Fruit fly (Drosophila melanogaster) whole organism, embryonic: ENCODE results near the gene Ir25a.

Experiments
- Aef1 ChIP-seq: fragments of 200-800 bp; sonication (Bioruptor generic); IDR thresholded peaks from 3 replicates; pipeline ENCODE4 v1.3.6; 2022; ENCODE audit warnings: missing biosample characterization, missing genetic modification characterization
- Bgb ChIP-seq: fragments of 200-800 bp; sonication (Bioruptor generic); IDR thresholded peaks from 2 replicates; pipeline ENCODE4 v1.3.6; 2022; ENCODE audit warnings: missing biosample characterization, missing genetic modification characterization; ENCODE audit not compliant: partially characterized antibody
- BtbVII ChIP-seq: fragments of 200-800 bp; sonication (Bioruptor generic); optimal IDR thresholded peaks from 3 replicates; lab custom pipeline; 2017; ENCODE audit warnings: missing biosample characterization, mild to moderate bottlenecking, missing genetic modification characterization
- CG1024 ChIP-seq: fragments of 200-800 bp; sonication (Bioruptor generic); IDR thresholded peaks from 2 replicates; pipeline ENCODE4 v1.3.6; 2022; ENCODE audit warnings: missing biosample characterization, missing genetic modification characterization
- CG11456 ChIP-seq: fragments of 200-800 bp; sonication (Bioruptor generic); IDR thresholded peaks from 3 replicates; pipeline ENCODE4 v1.3.6; 2022; ENCODE audit warnings: missing biosample characterization, missing genetic modification characterization
- CG12071 ChIP-seq: fragments of 200-800 bp; sonication (Bioruptor generic); optimal IDR thresholded peaks from 3 replicates; lab custom pipeline; 2018; ENCODE audit warnings: missing biosample characterization, mild to moderate bottlenecking, missing genetic modification characterization
- CG12155 ChIP-seq: fragments of 200-800 bp; sonication (Bioruptor generic); optimal IDR thresholded peaks from 3 replicates; lab custom pipeline; 2016; ENCODE audit warnings: missing biosample characterization, missing genetic modification characterization
- CG12391 ChIP-seq: fragments of 200-800 bp; sonication (Bioruptor generic); optimal IDR thresholded peaks from 3 replicates; lab custom pipeline; 2018; ENCODE audit warnings: missing biosample characterization, mild to moderate bottlenecking, missing genetic modification characterization, moderate library complexity
- CG12659 ChIP-seq: fragments of 200-800 bp; sonication (Bioruptor generic); optimal IDR thresholded peaks from 3 replicates; lab custom pipeline; 2017; ENCODE audit warnings: mild to moderate bottlenecking, missing biosample characterization, missing genetic modification reagents, missing genetic modification characterization
- CG12769 ChIP-seq: fragments of 200-800 bp; sonication (Bioruptor generic); optimal IDR thresholded peaks from 2 replicates; lab custom pipeline; 2019; ENCODE audit warnings: missing biosample characterization, mild to moderate bottlenecking, missing genetic modification characterization, moderate library complexity
- CG13296 ChIP-seq: fragments of 200-800 bp; sonication (Bioruptor generic); optimal IDR thresholded peaks from 3 replicates; lab custom pipeline; 2018; ENCODE audit warnings: missing biosample characterization, mild to moderate bottlenecking, missing genetic modification characterization
- CG14050 ChIP-seq: fragments of 200-800 bp; sonication (Bioruptor generic); IDR thresholded peaks from 3 replicates; pipeline ENCODE4 v1.3.6; 2022; ENCODE audit warnings: missing biosample characterization, missing genetic modification characterization
- CG14860 ChIP-seq: fragments of 200-800 bp; sonication (Bioruptor generic); IDR thresholded peaks from 3 replicates; pipeline ENCODE4 v1.3.6; 2022; ENCODE audit warnings: missing biosample characterization, missing genetic modification characterization; ENCODE audit not compliant: partially characterized antibody
- CG15269 ChIP-seq: fragments of 200-800 bp; sonication (Bioruptor generic); optimal IDR thresholded peaks from 2 replicates; lab custom pipeline; 2018; ENCODE audit warnings: missing biosample characterization, mild to moderate bottlenecking, missing genetic modification characterization, moderate library complexity
- CG16815 ChIP-seq: fragments of 200-800 bp; sonication (Bioruptor generic); optimal IDR thresholded peaks from 3 replicates; lab custom pipeline; 2017; ENCODE audit warnings: missing biosample characterization, mild to moderate bottlenecking, missing genetic modification characterization
- CG17186 ChIP-seq: fragments of 200-800 bp; sonication (Bioruptor generic); optimal IDR thresholded peaks from 3 replicates; lab custom pipeline; 2017; ENCODE audit warnings: missing biosample characterization, missing genetic modification reagents, missing genetic modification characterization
- CG18011 ChIP-seq: fragments of 200-800 bp; sonication (Bioruptor generic); optimal IDR thresholded peaks from 2 replicates; lab custom pipeline; 2017; ENCODE audit warnings: missing biosample characterization, missing genetic modification characterization, mild to moderate bottlenecking, moderate library complexity, missing genotype
- CG18764 ChIP-seq: fragments of 200-800 bp; sonication (Bioruptor generic); optimal IDR thresholded peaks from 3 replicates; lab custom pipeline; 2016; ENCODE audit warnings: missing biosample characterization, missing genetic modification characterization
- CG31224 ChIP-seq: fragments of 200-800 bp; sonication (Bioruptor generic); IDR thresholded peaks from 2 replicates; pipeline ENCODE4 v1.3.6; 2022; ENCODE audit warnings: missing biosample characterization, missing genetic modification characterization
- CG31441 ChIP-seq: fragments of 200-800 bp; sonication (Bioruptor generic); IDR thresholded peaks from 2 replicates; pipeline ENCODE4 v1.3.6; 2022; ENCODE audit warnings: missing biosample characterization, missing genetic modification characterization
- CG3163 ChIP-seq: fragments of 200-800 bp; sonication (Bioruptor generic); optimal IDR thresholded peaks from 3 replicates; lab custom pipeline; 2016; ENCODE audit warnings: missing biosample characterization, missing genetic modification characterization
- CG3847 ChIP-seq: fragments of 200-800 bp; sonication (Bioruptor generic); IDR thresholded peaks from 2 replicates; pipeline ENCODE4 v1.3.6; 2022; ENCODE audit warnings: missing biosample characterization, missing genetic modification characterization
- CG6272 ChIP-seq: fragments of 200-800 bp; sonication (Bioruptor generic); IDR thresholded peaks from 2 replicates; pipeline ENCODE4 v1.3.6; 2022; ENCODE audit warnings: missing biosample characterization, missing genetic modification characterization
- CG7372 ChIP-seq: fragments of 200-800 bp; sonication (Bioruptor generic); IDR thresholded peaks from 2 replicates; pipeline ENCODE4 v1.3.6; 2022; ENCODE audit warnings: missing biosample characterization, missing genetic modification characterization
- CG7745 ChIP-seq: fragments of 200-800 bp; sonication (Bioruptor generic); optimal IDR thresholded peaks from 2 replicates; lab custom pipeline; 2018; ENCODE audit warnings: missing biosample characterization, mild to moderate bottlenecking, missing genetic modification characterization, moderate library complexity
- CG7928 ChIP-seq: fragments of 200-800 bp; sonication (Bioruptor generic); optimal IDR thresholded peaks from 2 replicates; lab custom pipeline; 2017; ENCODE audit warnings: missing biosample characterization, mild to moderate bottlenecking, missing genetic modification characterization
- Chrac-16 ChIP-seq: fragments of 200-800 bp; sonication (Bioruptor generic); optimal IDR thresholded peaks from 3 replicates; lab custom pipeline; 2016; ENCODE audit warnings: missing biosample characterization, missing genetic modification characterization
- Dref ChIP-seq: fragments of 200-800 bp; sonication (Bioruptor generic); IDR thresholded peaks from 2 replicates; pipeline ENCODE4 v1.3.6; 2022; ENCODE audit warnings: missing biosample characterization, missing genetic modification characterization
- E2f2 ChIP-seq: fragments of 200-800 bp; sonication (Bioruptor generic); IDR thresholded peaks from 2 replicates; pipeline ENCODE4 v1.3.6; 2022; ENCODE audit warnings: missing biosample characterization, missing genetic modification characterization
- Hand ChIP-seq: fragments of 200-800 bp; sonication (Bioruptor generic); optimal IDR thresholded peaks from 2 replicates; lab custom pipeline; 2017; ENCODE audit warnings: mild to moderate bottlenecking, missing biosample characterization, missing genetic modification reagents, missing genetic modification characterization
- Hsf ChIP-seq: fragments of 200-800 bp; sonication (Bioruptor generic); optimal IDR thresholded peaks from 3 replicates; lab custom pipeline; 2016; ENCODE audit warnings: missing biosample characterization, missing genetic modification characterization
- Myb ChIP-seq: fragments of 200-800 bp; sonication (Bioruptor generic); optimal IDR thresholded peaks from 2 replicates; lab custom pipeline; 2016; ENCODE audit warnings: missing biosample characterization, missing genetic modification characterization
- NK7.1 ChIP-seq: fragments of 200-800 bp; sonication (Bioruptor generic); optimal IDR thresholded peaks from 3 replicates; lab custom pipeline; 2016; ENCODE audit warnings: missing biosample characterization, missing genetic modification characterization
- Nf-YA ChIP-seq: fragments of 200-800 bp; sonication (Bioruptor generic); IDR thresholded peaks from 2 replicates; pipeline ENCODE4 v1.3.6; 2022; ENCODE audit warnings: missing biosample characterization, missing genetic modification characterization
- Nf-YC ChIP-seq: fragments of 200-800 bp; optimal IDR thresholded peaks from 3 replicates; lab custom pipeline; 2019; ENCODE audit warnings: missing biosample characterization, mild to moderate bottlenecking, missing genetic modification characterization, moderate library complexity
- Ptx1 ChIP-seq: fragments of 200-800 bp; sonication (Bioruptor generic); IDR thresholded peaks from 2 replicates; pipeline ENCODE4 v1.3.6; 2022; ENCODE audit warnings: missing biosample characterization, missing genetic modification characterization
- Rfx ChIP-seq: fragments of 200-800 bp; sonication (Bioruptor generic); IDR thresholded peaks from 2 replicates; pipeline ENCODE4 v1.3.6; 2022; ENCODE audit warnings: missing biosample characterization, missing genetic modification characterization
- Rx ChIP-seq: fragments of 200-800 bp; sonication (Bioruptor generic); IDR thresholded peaks from 2 replicates; pipeline ENCODE4 v1.3.6; 2022; ENCODE audit warnings: missing biosample characterization, missing genetic modification characterization
- al ChIP-seq: fragments of 200-800 bp; sonication (Bioruptor generic); IDR thresholded peaks from 2 replicates; pipeline ENCODE4 v1.3.6; 2022; ENCODE audit warnings: missing biosample characterization, missing genetic modification characterization
- bcd ChIP-seq: fragments of 200-800 bp; sonication (Bioruptor generic); optimal IDR thresholded peaks from 2 replicates; lab custom pipeline; 2017; ENCODE audit warnings: missing biosample characterization, mild to moderate bottlenecking, missing genetic modification characterization
- btn ChIP-seq: fragments of 200-800 bp; sonication (Bioruptor generic); optimal IDR thresholded peaks from 2 replicates; lab custom pipeline; 2016; ENCODE audit warnings: missing biosample characterization, missing genetic modification characterization
- chm ChIP-seq: fragments of 200-800 bp; sonication (Bioruptor generic); IDR thresholded peaks from 2 replicates; pipeline ENCODE4 v1.3.6; 2022; ENCODE audit warnings: missing biosample characterization, missing genetic modification characterization
- dmrt11E ChIP-seq: fragments of 200-800 bp; sonication (Bioruptor generic); optimal IDR thresholded peaks from 3 replicates; lab custom pipeline; 2018; ENCODE audit warnings: missing biosample characterization, mild to moderate bottlenecking, missing genetic modification characterization, moderate library complexity
- esg ChIP-seq: fragments of 200-800 bp; sonication (Bioruptor generic); conservative IDR thresholded peaks from 2 replicates; pipeline ENCODE4 v1.3.6; 2022; ENCODE audit warnings: missing biosample characterization, missing genetic modification characterization
- fd64A ChIP-seq: fragments of 200-800 bp; sonication (Bioruptor generic); optimal IDR thresholded peaks from 3 replicates; lab custom pipeline; 2018; ENCODE audit warnings: missing biosample characterization, mild to moderate bottlenecking, missing genetic modification characterization
- hb ChIP-seq: fragments of 200-800 bp; sonication (Bioruptor generic); IDR thresholded peaks from 3 replicates; pipeline ENCODE4 v1.3.6; 2022; ENCODE audit warnings: missing biosample characterization, missing genetic modification characterization; ENCODE audit not compliant: partially characterized antibody
- her ChIP-seq: fragments of 200-800 bp; sonication (Bioruptor generic); optimal IDR thresholded peaks from 2 replicates; lab custom pipeline; 2016; ENCODE audit warnings: missing biosample characterization, missing genetic modification characterization
- otp ChIP-seq: fragments of 200-800 bp; sonication (Bioruptor generic); IDR thresholded peaks from 3 replicates; pipeline ENCODE4, ENCODE4 v1.3.6; 2022; ENCODE audit warnings: missing biosample characterization, missing genetic modification characterization
- ro ChIP-seq: fragments of 200-800 bp; sonication (Bioruptor generic); IDR thresholded peaks from 2 replicates; pipeline ENCODE4 v1.3.6; 2022; ENCODE audit warnings: missing biosample characterization, missing genetic modification characterization
- run ChIP-seq: fragments of 200-800 bp; sonication (Bioruptor generic); optimal IDR thresholded peaks from 3 replicates; lab custom pipeline; 2018; ENCODE audit warnings: missing biosample characterization, mild to moderate bottlenecking, missing genetic modification characterization
- unc-4 ChIP-seq: fragments of 200-800 bp; sonication (Bioruptor generic); IDR thresholded peaks from 2 replicates; pipeline ENCODE4 v1.3.6; 2022; ENCODE audit warnings: missing biosample characterization, missing genetic modification characterization; ENCODE audit not compliant: partially characterized antibody
- wor ChIP-seq: fragments of 200-800 bp; sonication (Bioruptor generic); IDR thresholded peaks from 2 replicates; pipeline ENCODE4 v1.3.6; 2022; ENCODE audit warnings: missing biosample characterization, missing genetic modification characterization
- zf30C ChIP-seq: fragments of 200-800 bp; sonication (Bioruptor generic); optimal IDR thresholded peaks from 3 replicates; lab custom pipeline; 2018; ENCODE audit warnings: missing biosample characterization, mild to moderate bottlenecking, missing genetic modification characterization

Ir25a gene

dm6 chr2L:4829040-4829439 is 6.1 kb downstream of the Ir25a start (continued):
- TF ChIP-seq CG12391 (no peak), chm (GFP tag; lab: Robert Waterston, UW) (no peak), Aef1 (GFP tag; lab: Robert Waterston, UW) (no peak), CG16815 (GFP tag; lab: Kevin White, UChicago) (no peak), ro (GFP tag; lab: Robert Waterston, UW) (no peak), Hsf (GFP tag; lab: Kevin White, UChicago) (no peak), esg (GFP tag; lab: Robert Waterston, UW) (no peak), zf30C (GFP tag; lab: Kevin White, UChicago) (no peak), CG15269 (tag; lab: Kevin White, UChicago) (peak; percentile 3), CG18764 (GFP tag; lab: Kevin White, UChicago) (no peak), CG7928 (GFP tag; lab: Kevin White, UChicago) (no peak), Rx (no peak), Nf-YA (GFP tag; lab: Robert Waterston, UW) (no peak), CG12155 (GFP tag; lab: Kevin White, UChicago) (no peak), E2f2 (peak; percentile 24; the same call in 1 of the 2 replicates), unc-4 (GFP tag; lab: Robert Waterston, UW) (no peak), run (tag; lab: Kevin White, UChicago) (no peak), Hand (GFP tag; lab: Kevin White, UChicago) (no peak), otp (no peak), CG31441 (GFP tag; lab: Robert Waterston, UW) (no peak), Nf-YC (tag; lab: Kevin White, UChicago) (peak; percentile 7), CG18011 (GFP tag; lab: Kevin White, UChicago) (no peak), BtbVII (GFP tag; lab: Kevin White, UChicago) (peak; percentile 46), NK7.1 (GFP tag; lab: Kevin White, UChicago) (no peak), CG7745 (tag; lab: Kevin White, UChicago) (no peak), CG11456 (GFP tag; lab: Robert Waterston, UW) (no peak), CG14050 (no peak), Bgb (GFP tag; lab: Robert Waterston, UW) (no peak), bcd (no peak), Ptx1 (GFP tag; lab: Robert Waterston, UW) (no peak), btn (no peak), CG12769 (no peak), CG6272 (GFP tag; lab: Robert Waterston, UW) (no peak), Dref (GFP tag; lab: Robert Waterston, UW) (no peak), CG13296 (GFP tag; lab: Kevin White, UChicago) (peak; percentile 77), CG12659 (GFP tag; lab: Kevin White, UChicago) (peak; percentile 17), CG17186 (GFP tag; lab: Kevin White, UChicago) (no peak), CG1024 (GFP tag; lab: Robert Waterston, UW) (no peak), CG14860 (no peak), Chrac-16 (GFP tag; lab: Kevin White, UChicago) (no peak), hb (GFP tag; lab: Robert Waterston, UW) (no peak), CG12071 (GFP tag; lab: Kevin White, UChicago) (peak; percentile 55), dmrt11E (tag; lab: Kevin White, UChicago) (no peak), CG3163 (GFP tag; lab: Kevin White, UChicago) (no peak), her (GFP tag; lab: Kevin White, UChicago) (no peak), Rfx (no peak), CG7372 (GFP tag; lab: Robert Waterston, UW) (no peak), al (no peak), fd64A (GFP tag; lab: Kevin White, UChicago) (no peak), CG31224 (GFP tag; lab: Robert Waterston, UW) (no peak), CG3847 (GFP tag; lab: Robert Waterston, UW) (no peak), Myb (no peak), wor (no peak)
